Fruit fly (Drosophila melanogaster) Kc167 (cell line): ENCODE measurements around the gene CG31835.
"Not testable (repeated sequence)": the region's sequence is repeated elsewhere in the genome, so short reads cannot be mapped to it uniquely, and the experiment has no call there.

Experiments used
- Myc ChIP-seq: fragments of >200 bp; optimal IDR thresholded peaks from 2 replicates; lab custom pipeline; 2017; ENCODE audit warnings: missing external identifiers
- Sin3A ChIP-seq: fragments of >200 bp; optimal IDR thresholded peaks from 2 replicates; lab custom pipeline; 2018; ENCODE audit warnings: missing external identifiers
- h ChIP-seq: fragments of >200 bp; optimal IDR thresholded peaks from 3 replicates; lab custom pipeline; 2018; ENCODE audit warnings: missing external identifiers
- insv ChIP-seq: fragments of >200 bp; optimal IDR thresholded peaks from 3 replicates; lab custom pipeline; 2018; ENCODE audit warnings: missing external identifiers
- psq ChIP-seq: fragments of >200 bp; optimal IDR thresholded peaks from 2 replicates; lab custom pipeline; 2017; ENCODE audit warnings: missing external identifiers
- ttk ChIP-seq: sonication (Bioruptor generic); optimal IDR thresholded peaks from 2 replicates; lab custom pipeline; 2017; ENCODE audit warnings: missing external identifiers

CG31835 gene

dm6 chr2L:14712245-14712644, 23.4 kb upstream of the CG31835 start, which contains the start of gene CG15282:
CG15282 (plus strand) TSS chr2L:14712471.
- no peak for TF ChIP-seq psq (lab: Kevin White, UChicago)
- no peak for TF ChIP-seq insv
- TF ChIP-seq ttk (lab: Kevin White, UChicago): no peak
- no peak for TF ChIP-seq h (lab: Kevin White, UChicago)
- no peak for TF ChIP-seq Sin3A (lab: Kevin White, UChicago)
- TF ChIP-seq Myc (lab: Kevin White, UChicago): no peak

- TF ChIP-seq psq (lab: Kevin White, UChicago) (no peak), Sin3A (lab: Kevin White, UChicago) (no peak), Myc (lab: Kevin White, UChicago) (no peak), h (lab: Kevin White, UChicago) (no peak), insv (no peak), ttk (lab: Kevin White, UChicago) (no peak)
Measured at dm6 chr2L:14713467-14713866, 22.2 kb upstream of the CG31835 start, which contains the start of gene CG34165. CG34165 (plus strand) TSS chr2L:14713750.

- TF ChIP-seq Sin3A (lab: Kevin White, UChicago): no peak
- no peak for TF ChIP-seq Myc (lab: Kevin White, UChicago)
- TF ChIP-seq insv: no peak
- TF ChIP-seq h (lab: Kevin White, UChicago): no peak
- no peak for TF ChIP-seq ttk (lab: Kevin White, UChicago)
- no peak for TF ChIP-seq psq (lab: Kevin White, UChicago)
Measured at dm6 chr2L:14730077-14730476, 5.6 kb upstream of the CG31835 start, which contains the start of gene CG42685. CG42685 (minus strand) TSS chr2L:14730177.

- TF ChIP-seq h, ttk, Sin3A (lab: Kevin White, UChicago): not testable (repeated sequence)
Measured at dm6 chr2L:14737669-14738068, 2.0 kb downstream of the CG31835 start, which contains the start of gene CG31775. CG31775 (minus strand) TSS chr2L:14737769.

dm6 chr2L:14739614-14740013, 4.0 kb downstream of the CG31835 start, which contains the start of gene CG42585:
CG42585 (plus strand) TSS chr2L:14739914.
- TF ChIP-seq h (lab: Kevin White, UChicago); insv; ttk (lab: Kevin White, UChicago): not testable (repeated sequence)

dm6 chr2L:14741740-14742139, 6.1 kb downstream of the CG31835 start, which contains the start of gene CG42586:
CG42586 (minus strand) TSS chr2L:14741840.
- not testable (repeated sequence) for TF ChIP-seq ttk, Myc, Sin3A (lab: Kevin White, UChicago)

dm6 chr2L:14742893-14743292, 7.2 kb downstream of the CG31835 start, which contains the start of gene CG34166:
CG34166 (plus strand) TSS chr2L:14743193.
- not testable (repeated sequence) for TF ChIP-seq psq (lab: Kevin White, UChicago); insv; Myc (lab: Kevin White, UChicago)

- TF ChIP-seq Myc (lab: Kevin White, UChicago): no peak
- no peak for TF ChIP-seq h (lab: Kevin White, UChicago)
- TF ChIP-seq psq (lab: Kevin White, UChicago): no peak
- TF ChIP-seq insv: no peak
- no peak for TF ChIP-seq ttk (lab: Kevin White, UChicago)
- no peak for TF ChIP-seq Sin3A (lab: Kevin White, UChicago)
Measured at dm6 chr2L:14743337-14743736, 7.7 kb downstream of the CG31835 start.

- TF ChIP-seq Myc (lab: Kevin White, UChicago): no peak
Measured at dm6 chr2L:14744121-14744520, 8.5 kb downstream of the CG31835 start, which contains the start of gene CG42681. CG42681 (plus strand) TSS chr2L:14744421.

dm6 chr2L:14745068-14745467, 9.4 kb downstream of the CG31835 start, which contains the start of gene CG42587:
CG42587 (minus strand) TSS chr2L:14745210.
- TF ChIP-seq insv: no peak
- no peak for TF ChIP-seq ttk (lab: Kevin White, UChicago)
- TF ChIP-seq psq (lab: Kevin White, UChicago): no peak
- TF ChIP-seq h (lab: Kevin White, UChicago): no peak
- no peak for TF ChIP-seq Sin3A (lab: Kevin White, UChicago)

dm6 chr2L:14746068-14746467, 10.4 kb downstream of the CG31835 start:
- TF ChIP-seq ttk (lab: Kevin White, UChicago) (no peak), psq (lab: Kevin White, UChicago) (no peak), Myc (lab: Kevin White, UChicago) (no peak), insv (no peak), Sin3A (lab: Kevin White, UChicago) (no peak), h (lab: Kevin White, UChicago) (no peak)

dm6 chr2L:14760467-14760866, 24.8 kb downstream of the CG31835 start, which contains the start of gene CG4691:
CG4691 (plus strand) TSS chr2L:14760767.
- TF ChIP-seq psq (lab: Kevin White, UChicago): no peak
- no peak for TF ChIP-seq ttk (lab: Kevin White, UChicago)
- TF ChIP-seq Sin3A (lab: Kevin White, UChicago): no peak
- no peak for TF ChIP-seq h (lab: Kevin White, UChicago)
- no peak for TF ChIP-seq Myc (lab: Kevin White, UChicago)
- TF ChIP-seq insv: no peak

dm6 chr2L:14762465-14762864, 26.8 kb downstream of the CG31835 start, which contains the start of gene CSN1a:
CSN1a (plus strand) TSS chr2L:14762765.
- TF ChIP-seq ttk (lab: Kevin White, UChicago): no peak
- TF ChIP-seq insv: no peak
- TF ChIP-seq h (lab: Kevin White, UChicago): no peak
- no peak for TF ChIP-seq Sin3A (lab: Kevin White, UChicago)
- TF ChIP-seq psq (lab: Kevin White, UChicago): no peak
- no peak for TF ChIP-seq Myc (lab: Kevin White, UChicago)
